Worm (Caenorhabditis elegans) whole organism, L4 larva: ENCODE results near the gene arl-6.

ENCODE experiments used
- ceh-28 ChIP-seq: fragments of 150-350 bp; optimal IDR thresholded peaks from 2 replicates; lab custom pipeline; 2014; ENCODE audit warnings: missing biosample characterization, missing genetic modification reagents, missing genetic modification characterization
- daf-16 ChIP-seq, 3 experiments: sonication (generic microtip); optimal IDR thresholded peaks; 2 replicates each; lab custom pipeline; 2016 to 2017; ENCODE audit warnings: missing genetic modification characterization in 3 of 3, missing genetic modification reagents in 3 of 3, mild to moderate bottlenecking in 2 of 3, missing compliant biosample characterization in 2 of 3, missing biosample characterization in 1 of 3, moderate library complexity in 1 of 3
- hmg-1.1 ChIP-seq: fragments of 200-800 bp; sonication (Bioruptor generic); IDR thresholded peaks from 2 replicates; pipeline ENCODE4 v1.3.6; 2022; ENCODE audit warnings: missing genetic modification reagents, missing genetic modification characterization, missing compliant biosample characterization
- lsy-2 ChIP-seq, 2 experiments: fragments of 150-350 bp in 1 of 2; sonication (generic microtip) in 1 of 2; optimal IDR thresholded peaks; 2 replicates each; lab custom pipeline; 2014 to 2017; ENCODE audit warnings: missing biosample characterization in 2 of 2, missing genetic modification characterization in 2 of 2
- mdl-1 ChIP-seq, 2 experiments: fragments of 150-350 bp in 1 of 2; sonication (generic microtip) in 1 of 2; optimal IDR thresholded peaks; 2 replicates each; lab custom pipeline; 2014 to 2017; ENCODE audit warnings: missing biosample characterization in 2 of 2, missing genetic modification characterization in 2 of 2
- nhr-237 ChIP-seq: sonication (generic microtip); optimal IDR thresholded peaks from 2 replicates; lab custom pipeline; 2017; ENCODE audit warnings: missing biosample characterization, missing genetic modification characterization
- nhr-77 ChIP-seq: fragments of 150-350 bp; optimal IDR thresholded peaks from 2 replicates; lab custom pipeline; 2014; ENCODE audit warnings: missing biosample characterization, missing genetic modification characterization
- skn-1 ChIP-seq: fragments of 150-350 bp; optimal IDR thresholded peaks from 2 replicates; lab custom pipeline; 2014; ENCODE audit warnings: missing biosample characterization, missing genetic modification characterization
- spr-1 ChIP-seq: sonication (generic microtip); optimal IDR thresholded peaks from 2 replicates; lab custom pipeline; 2016; ENCODE audit warnings: mild to moderate bottlenecking, missing genetic modification characterization, missing compliant biosample characterization

- TF ChIP-seq skn-1 (tag; lab: Kevin White, UChicago), result no peak
- no peak for TF ChIP-seq lsy-2 (tag; optimal IDR thresholded peaks at IDR 0.05; lab: Kevin White, UChicago)
- TF ChIP-seq daf-16 (GFP tag; optimal IDR thresholded peaks at IDR 0.05; lab: Kevin White, UChicago), result no peak
- no peak for TF ChIP-seq daf-16 (tag; optimal IDR thresholded peaks at IDR 0.05; lab: Kevin White, UChicago)
- no peak for TF ChIP-seq ceh-28 (tag; lab: Kevin White, UChicago)
- TF ChIP-seq mdl-1 (tag; optimal IDR thresholded peaks at IDR 0.05; lab: Kevin White, UChicago), result no peak
- TF ChIP-seq hmg-1.1, result no peak
- no peak for TF ChIP-seq nhr-237
- no peak for TF ChIP-seq nhr-77 (tag; lab: Kevin White, UChicago)
- no peak for TF ChIP-seq spr-1 (tag; lab: Kevin White, UChicago)
Measured at ce11 chrIII:4809526-4810153, 5.0 kb downstream of the arl-6 start, which contains the start of gene pal-1.
